Fruit fly (Drosophila melanogaster) whole organism, embryonic: ENCODE measurements around the gene CtsF.

Source experiments
- Bgb ChIP-seq: fragments of 200-800 bp; sonication (Bioruptor generic); IDR thresholded peaks from 2 replicates; pipeline ENCODE4 v1.3.6; 2022; ENCODE audit warnings: missing biosample characterization, missing genetic modification characterization; ENCODE audit not compliant: partially characterized antibody
- CG10462 ChIP-seq: fragments of 200-800 bp; sonication (Bioruptor generic); optimal IDR thresholded peaks from 2 replicates; lab custom pipeline; 2016; ENCODE audit warnings: missing biosample characterization, missing genetic modification characterization
- CG11695 ChIP-seq: fragments of 200-800 bp; sonication (Bioruptor generic); IDR thresholded peaks from 3 replicates; pipeline ENCODE4 v1.3.6; 2022; ENCODE audit warnings: missing biosample characterization, missing genetic modification characterization
- CG13287 ChIP-seq: fragments of 200-800 bp; sonication (Bioruptor generic); IDR thresholded peaks from 2 replicates; pipeline ENCODE4 v1.3.6; 2022; ENCODE audit warnings: missing biosample characterization, missing genetic modification characterization; ENCODE audit not compliant: partially characterized antibody
- CG1603 ChIP-seq: fragments of 200-800 bp; sonication (Bioruptor generic); optimal IDR thresholded peaks from 2 replicates; lab custom pipeline; 2019; ENCODE audit warnings: missing biosample characterization, mild to moderate bottlenecking, missing genetic modification characterization, moderate library complexity
- CG16779 ChIP-seq: fragments of 200-800 bp; sonication (Bioruptor generic); IDR thresholded peaks from 2 replicates; pipeline ENCODE4 v1.3.6; 2022; ENCODE audit warnings: missing biosample characterization, missing genetic modification characterization
- CG17186 ChIP-seq: fragments of 200-800 bp; sonication (Bioruptor generic); optimal IDR thresholded peaks from 3 replicates; lab custom pipeline; 2017; ENCODE audit warnings: missing biosample characterization, missing genetic modification reagents, missing genetic modification characterization
- CG17359 ChIP-seq: fragments of 200-800 bp; sonication (Bioruptor generic); optimal IDR thresholded peaks from 3 replicates; lab custom pipeline; 2018; ENCODE audit warnings: missing biosample characterization, mild to moderate bottlenecking, missing genetic modification characterization, moderate library complexity
- CG17385 ChIP-seq: fragments of 200-800 bp; sonication (Bioruptor generic); optimal IDR thresholded peaks from 3 replicates; lab custom pipeline; 2018; ENCODE audit warnings: missing biosample characterization, mild to moderate bottlenecking, missing genetic modification characterization
- CG18011 ChIP-seq: fragments of 200-800 bp; sonication (Bioruptor generic); optimal IDR thresholded peaks from 2 replicates; lab custom pipeline; 2017; ENCODE audit warnings: missing biosample characterization, missing genetic modification characterization, mild to moderate bottlenecking, moderate library complexity, missing genotype
- CG2116 ChIP-seq: fragments of 200-800 bp; sonication (Bioruptor generic); optimal IDR thresholded peaks from 3 replicates; lab custom pipeline; 2018; ENCODE audit warnings: missing biosample characterization, mild to moderate bottlenecking, missing genetic modification characterization
- CG2129 ChIP-seq: fragments of 200-800 bp; sonication (Bioruptor generic); IDR thresholded peaks from 2 replicates; pipeline ENCODE4 v1.3.6; 2022; ENCODE audit warnings: missing biosample characterization, missing genetic modification characterization; ENCODE audit not compliant: partially characterized antibody
- CG34224 ChIP-seq: fragments of 200-800 bp; sonication (Bioruptor generic); IDR thresholded peaks from 3 replicates; pipeline ENCODE4 v1.3.6; 2022; ENCODE audit warnings: missing biosample characterization, missing genetic modification characterization; ENCODE audit not compliant: partially characterized antibody
- CG4360 ChIP-seq: fragments of 200-800 bp; sonication (Bioruptor generic); IDR thresholded peaks from 2 replicates; pipeline ENCODE4 v1.3.6; 2022; ENCODE audit warnings: missing biosample characterization, missing genetic modification characterization
- CG6791 ChIP-seq: fragments of 200-800 bp; sonication (Bioruptor generic); IDR thresholded peaks from 3 replicates; pipeline ENCODE4 v1.3.6; 2022; ENCODE audit warnings: missing biosample characterization, missing genetic modification characterization; ENCODE audit not compliant: partially characterized antibody
- CG7745 ChIP-seq: fragments of 200-800 bp; sonication (Bioruptor generic); optimal IDR thresholded peaks from 2 replicates; lab custom pipeline; 2018; ENCODE audit warnings: missing biosample characterization, mild to moderate bottlenecking, missing genetic modification characterization, moderate library complexity
- CG8924 ChIP-seq: fragments of 200-800 bp; optimal IDR thresholded peaks from 3 replicates; lab custom pipeline; 2019; ENCODE audit warnings: missing biosample characterization, mild to moderate bottlenecking, missing genetic modification characterization, moderate library complexity
- CHES-1-like ChIP-seq: fragments of 200-800 bp; sonication (Bioruptor generic); optimal IDR thresholded peaks from 2 replicates; lab custom pipeline; 2016; ENCODE audit warnings: missing biosample characterization, missing genetic modification characterization
- Dip2 ChIP-seq: fragments of 200-800 bp; sonication (Bioruptor generic); IDR thresholded peaks from 2 replicates; pipeline ENCODE4 v1.3.6; 2022; ENCODE audit warnings: missing biosample characterization, missing genetic modification characterization
- Dp ChIP-seq: fragments of 200-800 bp; sonication (Bioruptor generic); optimal IDR thresholded peaks from 2 replicates; lab custom pipeline; 2018; ENCODE audit warnings: missing biosample characterization, mild to moderate bottlenecking, missing genetic modification characterization, moderate library complexity
- E2f2 ChIP-seq: fragments of 200-800 bp; sonication (Bioruptor generic); IDR thresholded peaks from 2 replicates; pipeline ENCODE4 v1.3.6; 2022; ENCODE audit warnings: missing biosample characterization, missing genetic modification characterization
- ERR ChIP-seq: fragments of 200-800 bp; sonication (Bioruptor generic); optimal IDR thresholded peaks from 2 replicates; lab custom pipeline; 2016; ENCODE audit warnings: missing biosample characterization, missing genetic modification characterization
- Eip74EF ChIP-seq, 2 experiments: fragments of 200-800 bp in 1 of 2; fragments of >200 bp in 1 of 2; sonication (Bioruptor generic) in 1 of 2; optimal IDR thresholded peaks; 2 replicates each; lab custom pipeline; 2017 to 2019; ENCODE audit warnings: missing biosample characterization in 2 of 2, missing genetic modification characterization in 2 of 2, mild to moderate bottlenecking in 1 of 2, moderate library complexity in 1 of 2
- HHEX ChIP-seq: fragments of 200-800 bp; sonication (Bioruptor generic); optimal IDR thresholded peaks from 3 replicates; lab custom pipeline; 2017; ENCODE audit warnings: missing biosample characterization, mild to moderate bottlenecking, missing genetic modification characterization, missing genetic modification reagents
- HLH4C ChIP-seq: fragments of 200-800 bp; sonication (Bioruptor generic); IDR thresholded peaks from 3 replicates; pipeline ENCODE4 v1.3.6; 2022; ENCODE audit warnings: missing biosample characterization, missing genetic modification characterization; ENCODE audit not compliant: partially characterized antibody
- HmgZ ChIP-seq: fragments of 200-800 bp; sonication (Bioruptor generic); optimal IDR thresholded peaks from 2 replicates; lab custom pipeline; 2018; ENCODE audit warnings: missing biosample characterization, mild to moderate bottlenecking, missing genetic modification characterization
- MESR4 ChIP-seq: fragments of 200-800 bp; sonication (Bioruptor generic); optimal IDR thresholded peaks from 2 replicates; lab custom pipeline; 2018; ENCODE audit warnings: missing biosample characterization, mild to moderate bottlenecking, missing genetic modification characterization, moderate library complexity
- Myb ChIP-seq: fragments of 200-800 bp; sonication (Bioruptor generic); optimal IDR thresholded peaks from 2 replicates; lab custom pipeline; 2016; ENCODE audit warnings: missing biosample characterization, missing genetic modification characterization
- Nf-YB ChIP-seq: fragments of 200-800 bp; sonication (Bioruptor generic); optimal IDR thresholded peaks from 3 replicates; lab custom pipeline; 2019; ENCODE audit warnings: missing biosample characterization, mild to moderate bottlenecking, missing genetic modification characterization, moderate library complexity
- Opbp ChIP-seq: fragments of 200-800 bp; sonication (Bioruptor generic); IDR thresholded peaks from 3 replicates; pipeline ENCODE4 v1.3.6; 2022; ENCODE audit warnings: missing biosample characterization, missing genetic modification characterization; ENCODE audit not compliant: partially characterized antibody
- Sry-δ ChIP-seq: fragments of 200-800 bp; sonication (Bioruptor generic); optimal IDR thresholded peaks from 2 replicates; lab custom pipeline; 2016; ENCODE audit warnings: missing biosample characterization, missing genetic modification characterization
- Ssrp ChIP-seq: fragments of 200-800 bp; sonication (Bioruptor generic); optimal IDR thresholded peaks from 2 replicates; lab custom pipeline; 2018; ENCODE audit warnings: missing biosample characterization, mild to moderate bottlenecking, missing genetic modification characterization, moderate library complexity
- Tbp ChIP-seq: fragments of >200 bp; optimal IDR thresholded peaks from 2 replicates; lab custom pipeline; 2018; ENCODE audit warnings: missing biosample characterization, missing genetic modification characterization
- amos ChIP-seq: fragments of 200-800 bp; sonication (Bioruptor generic); IDR thresholded peaks from 2 replicates; pipeline ENCODE4 v1.3.6; 2022; ENCODE audit warnings: missing biosample characterization, missing genetic modification characterization; ENCODE audit not compliant: partially characterized antibody
- bbx ChIP-seq: fragments of 200-800 bp; sonication (Bioruptor generic); IDR thresholded peaks from 2 replicates; pipeline ENCODE4 v1.3.6; 2022; ENCODE audit warnings: missing biosample characterization, missing genetic modification characterization; ENCODE audit not compliant: partially characterized antibody
- crc ChIP-seq: fragments of 200-800 bp; sonication (Bioruptor generic); optimal IDR thresholded peaks from 2 replicates; lab custom pipeline; 2016; ENCODE audit warnings: missing biosample characterization, missing genetic modification characterization
- fd102C ChIP-seq: fragments of 200-800 bp; sonication (Bioruptor generic); optimal IDR thresholded peaks from 2 replicates; lab custom pipeline; 2018; ENCODE audit warnings: missing biosample characterization, mild to moderate bottlenecking, missing genetic modification characterization, moderate library complexity
- gce ChIP-seq: fragments of 200-800 bp; sonication (Bioruptor generic); IDR thresholded peaks from 3 replicates; pipeline ENCODE4 v1.3.6; 2022; ENCODE audit warnings: missing biosample characterization, missing genetic modification characterization
- gcm ChIP-seq: fragments of 200-800 bp; sonication (Bioruptor generic); optimal IDR thresholded peaks from 2 replicates; lab custom pipeline; 2019; ENCODE audit warnings: missing biosample characterization, mild to moderate bottlenecking, missing genetic modification characterization, moderate library complexity
- grn ChIP-seq: fragments of 200-800 bp; sonication (Bioruptor generic); optimal IDR thresholded peaks from 3 replicates; lab custom pipeline; 2017; ENCODE audit warnings: missing biosample characterization, missing genetic modification characterization
- lola ChIP-seq, 3 experiments: fragments of >200 bp in 2 of 3; fragments of 200-800 bp in 1 of 3; sonication (Bioruptor generic) in 1 of 3; optimal IDR thresholded peaks; 2 replicates each; lab custom pipeline; 2017 to 2019; ENCODE audit warnings: missing biosample characterization in 3 of 3, missing genetic modification characterization in 3 of 3, mild to moderate bottlenecking in 1 of 3, moderate library complexity in 1 of 3
- nom ChIP-seq: fragments of 200-800 bp; sonication (Bioruptor generic); optimal IDR thresholded peaks from 2 replicates; lab custom pipeline; 2017; ENCODE audit warnings: missing biosample characterization, missing genetic modification characterization, mild to moderate bottlenecking, moderate library complexity, missing genetic modification reagents
- pb ChIP-seq: fragments of 200-800 bp; sonication (Bioruptor generic); optimal IDR thresholded peaks from 3 replicates; lab custom pipeline; 2016; ENCODE audit warnings: missing biosample characterization, missing genetic modification characterization
- sens ChIP-seq: fragments of 200-800 bp; sonication (Bioruptor generic); peaks from one replicate; lab custom pipeline; 2016; ENCODE audit warnings: missing biosample characterization, missing genetic modification characterization
- stwl ChIP-seq: fragments of 200-800 bp; sonication (Bioruptor generic); optimal IDR thresholded peaks from 3 replicates; lab custom pipeline; 2018; ENCODE audit warnings: missing biosample characterization, mild to moderate bottlenecking, missing genetic modification characterization, moderate library complexity
- tna ChIP-seq: fragments of 200-800 bp; sonication (Bioruptor generic); IDR thresholded peaks from 2 replicates; pipeline ENCODE4 v1.3.6; 2022; ENCODE audit warnings: missing biosample characterization, missing genetic modification characterization; ENCODE audit not compliant: partially characterized antibody
- unc-4 ChIP-seq: fragments of 200-800 bp; sonication (Bioruptor generic); IDR thresholded peaks from 2 replicates; pipeline ENCODE4 v1.3.6; 2022; ENCODE audit warnings: missing biosample characterization, missing genetic modification characterization; ENCODE audit not compliant: partially characterized antibody
- usp ChIP-seq: fragments of >200 bp; optimal IDR thresholded peaks from 2 replicates; lab custom pipeline; 2017; ENCODE audit warnings: missing biosample characterization, missing genetic modification characterization
- vvl ChIP-seq: fragments of 200-800 bp; sonication (Bioruptor generic); IDR thresholded peaks from 2 replicates; pipeline ENCODE4 v1.3.6; 2022; ENCODE audit warnings: missing biosample characterization, missing genetic modification characterization

Gene CtsF

DNA sequence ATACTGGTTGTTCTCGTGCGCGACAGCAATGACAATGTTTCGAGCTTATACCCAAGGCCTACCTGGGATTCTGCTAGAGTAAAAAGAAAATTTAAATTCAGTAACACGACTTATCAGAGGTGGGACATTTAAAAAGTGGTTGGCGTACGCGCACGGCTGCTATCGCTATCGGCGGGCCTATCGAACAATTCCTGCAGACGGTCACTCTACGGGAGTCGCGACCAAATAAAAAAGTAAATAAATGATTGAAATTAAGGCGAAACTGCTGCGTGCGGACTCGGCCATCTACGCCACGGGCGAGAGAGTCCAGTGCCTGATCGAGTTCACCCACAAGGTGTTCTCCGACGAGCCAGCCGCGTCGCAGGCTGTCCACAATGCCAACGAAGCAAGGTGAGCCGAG lies 32.1 kb downstream of the CtsF start, which contains the start of the genes Prosbeta2R2 and CG1116 (continued):
- peak; percentile 77 for TF ChIP-seq CG13287 (GFP tag; lab: Robert Waterston, UW)
- TF ChIP-seq Eip74EF (GFP tag; optimal IDR thresholded peaks at IDR 0.05; lab: Kevin White, UChicago) = no peak
- no peak for TF ChIP-seq fd102C
- TF ChIP-seq CG1603 (tag; lab: Kevin White, UChicago) = peak; percentile 28
- no peak for TF ChIP-seq grn (GFP tag; lab: Kevin White, UChicago)
- no peak for TF ChIP-seq CG11695 (GFP tag; lab: Robert Waterston, UW)
- 0 out of 3 replicates have a peak, but pooled peaks have one; percentile 34 for TF ChIP-seq HLH4C (GFP tag; lab: Robert Waterston, UW)
- peak; percentile 44; the same call in 1 of the 3 replicates for TF ChIP-seq CG6791 (GFP tag; lab: Robert Waterston, UW)
- TF ChIP-seq CG8924 (tag; lab: Kevin White, UChicago) = no peak
- TF ChIP-seq CG17359 (tag; lab: Kevin White, UChicago) = no peak
- peak; percentile 36; the same call in 1 of the 2 replicates for TF ChIP-seq Bgb (GFP tag; lab: Robert Waterston, UW)
- TF ChIP-seq usp (GFP tag; lab: Kevin White, UChicago) = no peak
- peak; percentile 58 for TF ChIP-seq CG34224 (GFP tag; lab: Robert Waterston, UW)
- peak; percentile 57 for TF ChIP-seq unc-4 (GFP tag; lab: Robert Waterston, UW)
- TF ChIP-seq Myb (GFP tag; lab: Kevin White, UChicago) = peak; percentile 73
- no peak for TF ChIP-seq CG17385 (GFP tag; lab: Kevin White, UChicago)
- TF ChIP-seq Dp (GFP tag; lab: Kevin White, UChicago) = peak; percentile 95
- TF ChIP-seq gcm (GFP tag; lab: Kevin White, UChicago) = no peak
- TF ChIP-seq HHEX (GFP tag; lab: Kevin White, UChicago) = no peak
- TF ChIP-seq CG2116 (GFP tag; lab: Kevin White, UChicago) = no peak
- no peak for TF ChIP-seq CG10462 (GFP tag; lab: Kevin White, UChicago)
- TF ChIP-seq Tbp = no peak
- TF ChIP-seq CG18011 (GFP tag; lab: Kevin White, UChicago) = no peak
- no peak for TF ChIP-seq tna (GFP tag; lab: Robert Waterston, UW)
- peak; percentile 73 for TF ChIP-seq bbx (GFP tag; lab: Robert Waterston, UW)
- 0 out of 2 replicates have a peak, but pooled peaks have one; percentile 12 for TF ChIP-seq vvl (GFP tag; lab: Robert Waterston, UW)
- TF ChIP-seq HmgZ (tag; lab: Kevin White, UChicago) = peak; percentile 1
- TF ChIP-seq MESR4 (GFP tag; lab: Kevin White, UChicago) = peak; percentile 78
- TF ChIP-seq ERR (GFP tag; lab: Kevin White, UChicago) = no peak
- TF ChIP-seq lola (GFP tag; optimal IDR thresholded peaks at IDR 0.05; lab: Kevin White, UChicago) = no peak
- TF ChIP-seq Opbp (GFP tag; lab: Robert Waterston, UW) = peak; percentile 47; the same call in 2 of the 3 replicates
- TF ChIP-seq crc (GFP tag; lab: Kevin White, UChicago) = no peak
- no peak for TF ChIP-seq gce (GFP tag; lab: Robert Waterston, UW)
- TF ChIP-seq Sry-δ (GFP tag; lab: Kevin White, UChicago) = peak; percentile 80
- TF ChIP-seq nom (GFP tag; lab: Kevin White, UChicago) = no peak
- TF ChIP-seq sens (GFP tag; lab: Kevin White, UChicago) = peak; percentile 37
- no peak for TF ChIP-seq Nf-YB
- peak; percentile 3 for TF ChIP-seq stwl (tag; lab: Kevin White, UChicago)
- no peak for TF ChIP-seq CG4360
- peak; percentile 35 for TF ChIP-seq CG17186 (GFP tag; lab: Kevin White, UChicago)
- TF ChIP-seq Ssrp (tag; lab: Kevin White, UChicago) = no peak
- no peak for TF ChIP-seq CG7745 (tag; lab: Kevin White, UChicago)
- TF ChIP-seq amos (GFP tag; lab: Robert Waterston, UW) = peak; percentile 60
- no peak for TF ChIP-seq CHES-1-like (GFP tag; lab: Kevin White, UChicago)
- no peak for TF ChIP-seq Dip2 (GFP tag; lab: Robert Waterston, UW)
- no peak for TF ChIP-seq pb (GFP tag; lab: Kevin White, UChicago)
- TF ChIP-seq E2f2 (GFP tag; lab: Robert Waterston, UW) = peak; percentile 97
- TF ChIP-seq CG2129 = peak; percentile 18; the same call in 1 of the 2 replicates
- TF ChIP-seq CG16779 (GFP tag; lab: Robert Waterston, UW) = no peak
